Worm (Caenorhabditis elegans) whole organism, early embryonic: Measurements from ENCODE around the gene dss-1.

Experiments used
- B0310.2 ChIP-seq: sonication (generic microtip); optimal IDR thresholded peaks from 2 replicates; lab custom pipeline; 2016; ENCODE audit warnings: mild to moderate bottlenecking, missing genetic modification characterization, missing compliant biosample characterization
- F13C5.2 ChIP-seq: sonication (generic microtip); optimal IDR thresholded peaks from 2 replicates; lab custom pipeline; 2017; ENCODE audit warnings: mild to moderate bottlenecking, missing genetic modification characterization, inconsistent platforms, missing compliant biosample characterization
- aly-1 ChIP-seq: sonication (generic microtip); optimal IDR thresholded peaks from 2 replicates; lab custom pipeline; 2016; ENCODE audit warnings: missing genetic modification characterization, missing compliant biosample characterization
- ama-1 ChIP-seq: fragments of 150-350 bp; optimal IDR thresholded peaks from 2 replicates; lab custom pipeline; 2014
- ceh-13 ChIP-seq: fragments of 200-800 bp; sonication (Bioruptor generic); optimal IDR thresholded peaks from 2 replicates; lab custom pipeline; 2018; ENCODE audit warnings: mild to moderate bottlenecking, missing genetic modification characterization, missing compliant biosample characterization
- ceh-36 ChIP-seq: sonication (generic microtip); optimal IDR thresholded peaks from 2 replicates; lab custom pipeline; 2016; ENCODE audit warnings: missing genetic modification characterization, inconsistent platforms, missing compliant biosample characterization
- ets-7 ChIP-seq: sonication (generic microtip); optimal IDR thresholded peaks from 2 replicates; lab custom pipeline; 2016; ENCODE audit warnings: missing genotype, missing genetic modification characterization, missing compliant biosample characterization
- flt-1 ChIP-seq: fragments of 200-800 bp; sonication (Bioruptor generic); IDR thresholded peaks from 2 replicates; pipeline ENCODE4 v1.3.6; 2022; ENCODE audit warnings: missing genetic modification characterization, missing compliant biosample characterization
- hmbx-1 ChIP-seq: sonication (generic microtip); optimal IDR thresholded peaks from 2 replicates; lab custom pipeline; 2016; ENCODE audit warnings: mild to moderate bottlenecking, missing genetic modification characterization, missing compliant biosample characterization
- hmg-4 ChIP-seq: fragments of 200-800 bp; sonication (Bioruptor generic); optimal IDR thresholded peaks from 2 replicates; lab custom pipeline; 2018; ENCODE audit warnings: mild to moderate bottlenecking, missing genetic modification characterization, missing compliant biosample characterization
- hnd-1 ChIP-seq: sonication (generic microtip); optimal IDR thresholded peaks from 2 replicates; lab custom pipeline; 2016; ENCODE audit warnings: missing genetic modification characterization, missing compliant biosample characterization
- pes-1 ChIP-seq: fragments of 200-800 bp; sonication (Bioruptor generic); IDR thresholded peaks from 2 replicates; pipeline ENCODE4 v1.3.6; 2022; ENCODE audit warnings: missing genetic modification reagents, missing genetic modification characterization, missing compliant biosample characterization
- scrt-1 ChIP-seq: fragments of 200-800 bp; sonication (Bioruptor generic); IDR thresholded peaks from 2 replicates; pipeline ENCODE4 v1.3.6; 2022; ENCODE audit warnings: missing genetic modification characterization, missing compliant biosample characterization
- sea-1 ChIP-seq: fragments of 200-800 bp; sonication (Bioruptor generic); conservative IDR thresholded peaks from 2 replicates; pipeline ENCODE4 v1.3.6; 2022; ENCODE audit warnings: missing genetic modification characterization, missing compliant biosample characterization
- tbx-11 ChIP-seq: fragments of 200-800 bp; sonication (Bioruptor generic); IDR thresholded peaks from 2 replicates; pipeline ENCODE4 v1.3.6; 2022; ENCODE audit warnings: missing genetic modification characterization, missing compliant biosample characterization
- tbx-37 ChIP-seq: fragments of 200-800 bp; sonication (Bioruptor generic); conservative IDR thresholded peaks from 2 replicates; pipeline ENCODE4 v1.3.6; 2022; ENCODE audit warnings: missing genetic modification reagents, missing genetic modification characterization, missing compliant biosample characterization
- tra-4 ChIP-seq: sonication (generic microtip); optimal IDR thresholded peaks from 2 replicates; lab custom pipeline; 2017; ENCODE audit warnings: missing genetic modification characterization, missing compliant biosample characterization

Gene dss-1

DNA sequence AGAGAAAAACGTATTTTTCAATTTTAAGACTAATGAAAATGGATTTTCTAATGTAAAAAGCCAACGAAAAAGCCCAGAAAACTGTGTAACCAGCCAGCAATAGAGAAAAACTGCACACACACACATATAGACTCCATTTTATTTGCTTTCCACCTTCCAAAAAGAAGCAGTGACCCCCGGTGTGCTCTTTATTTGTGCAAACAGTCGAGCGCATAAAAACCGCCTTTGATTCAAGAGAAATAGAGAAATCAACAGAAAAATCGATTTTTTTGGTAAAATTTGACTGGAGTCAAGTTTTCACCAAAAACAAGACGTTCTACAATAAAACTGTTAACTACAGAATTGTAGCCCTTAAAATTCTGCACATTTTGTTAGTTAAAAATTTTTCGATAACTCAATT lies 32.5 kb upstream of the dss-1 start:
- TF ChIP-seq ama-1 (lab: Kevin White, UChicago), result no peak
- TF ChIP-seq B0310.2, result no peak
- no peak for TF ChIP-seq pes-1 (GFP tag; lab: Robert Waterston, UW)
- TF ChIP-seq ets-7 (tag; lab: Kevin White, UChicago), result no peak
- no peak for TF ChIP-seq scrt-1 (GFP tag; lab: Robert Waterston, UW)
- TF ChIP-seq ceh-36 (tag; lab: Kevin White, UChicago), result no peak
- no peak for TF ChIP-seq aly-1
- no peak for TF ChIP-seq tra-4
- no peak for TF ChIP-seq hnd-1
- no peak for TF ChIP-seq tbx-37 (GFP tag; lab: Robert Waterston, UW)
- TF ChIP-seq tbx-11 (GFP tag; lab: Robert Waterston, UW), result no peak
- no peak for TF ChIP-seq flt-1 (GFP tag; lab: Robert Waterston, UW)
- TF ChIP-seq ceh-13, result no peak
- TF ChIP-seq F13C5.2, result no peak
- no peak for TF ChIP-seq sea-1 (GFP tag; lab: Robert Waterston, UW)
- no peak for TF ChIP-seq hmbx-1
- no peak for TF ChIP-seq hmg-4

DNA sequence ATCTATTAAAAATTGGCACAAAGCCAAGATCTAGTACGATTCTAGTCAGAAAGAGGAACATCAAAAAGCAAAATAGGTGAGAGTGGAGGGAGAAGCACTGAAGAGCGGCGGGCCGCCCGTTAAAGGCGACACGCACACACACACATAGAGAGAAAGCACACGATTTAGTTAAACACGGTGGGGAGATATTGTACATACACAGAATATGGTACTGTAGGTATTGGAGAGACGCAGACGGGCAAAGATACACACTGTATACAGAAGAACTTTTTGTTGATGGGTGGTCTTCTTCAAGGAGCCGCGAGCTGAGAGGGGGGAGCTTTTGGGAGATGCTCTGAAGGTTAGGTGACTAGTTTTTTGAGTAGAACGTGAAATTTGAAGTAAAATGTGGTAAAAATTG lies 30.2 kb upstream of the dss-1 start:
- no peak for TF ChIP-seq tbx-11 (GFP tag; lab: Robert Waterston, UW)

DNA sequence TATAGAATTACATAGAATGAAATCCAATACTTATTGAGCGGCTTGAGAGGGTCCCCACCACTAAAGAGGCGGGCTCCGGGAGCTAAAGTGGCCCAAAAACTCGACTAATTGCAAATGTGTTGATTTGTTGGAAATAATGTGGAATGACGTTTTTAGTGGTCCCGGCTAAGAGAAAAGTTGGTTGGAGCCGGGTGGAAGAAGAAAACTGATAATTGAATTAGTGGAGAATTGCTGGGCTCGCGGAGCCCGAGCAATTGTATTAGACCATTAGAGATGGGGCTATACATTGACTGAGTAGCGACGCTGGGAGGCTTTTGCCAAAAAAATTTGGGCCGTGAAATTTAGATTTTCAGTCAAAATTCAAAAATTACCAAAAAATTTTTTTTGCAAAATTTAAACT lies 29.5 kb upstream of the dss-1 start:
- TF ChIP-seq ceh-13 (no peak), ama-1 (lab: Kevin White, UChicago) (no peak), sea-1 (GFP tag; lab: Robert Waterston, UW) (no peak), tbx-37 (GFP tag; lab: Robert Waterston, UW) (no peak), scrt-1 (GFP tag; lab: Robert Waterston, UW) (no peak), hmbx-1 (no peak), B0310.2 (no peak), ceh-36 (tag; lab: Kevin White, UChicago) (no peak)

DNA sequence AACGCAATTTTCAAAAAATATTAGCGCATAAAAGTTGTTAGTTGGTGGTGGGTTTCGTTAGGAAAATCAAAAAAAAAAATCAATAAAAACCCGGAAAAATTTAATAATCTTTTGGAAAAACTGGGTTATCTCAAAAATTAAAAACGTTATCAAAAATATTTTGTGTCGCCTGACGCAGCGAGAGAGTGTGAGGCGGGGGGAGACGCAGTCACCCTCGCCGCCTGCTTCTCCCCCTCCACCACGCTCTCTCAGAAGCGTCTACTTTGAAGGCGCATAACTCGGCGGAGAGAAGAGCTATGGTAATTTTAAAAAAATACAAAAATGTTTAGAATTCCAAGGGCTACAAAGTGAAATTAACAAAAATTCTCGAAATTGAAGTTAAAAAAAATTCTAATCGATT lies 29.0 kb upstream of the dss-1 start:
- TF ChIP-seq hnd-1 (no peak), hmbx-1 (no peak), ets-7 (tag; lab: Kevin White, UChicago) (no peak), tbx-37 (GFP tag; lab: Robert Waterston, UW) (no peak), tbx-11 (GFP tag; lab: Robert Waterston, UW) (no peak), flt-1 (GFP tag; lab: Robert Waterston, UW) (no peak), ceh-36 (tag; lab: Kevin White, UChicago) (no peak), F13C5.2 (no peak), sea-1 (GFP tag; lab: Robert Waterston, UW) (no peak), hmg-4 (no peak), ama-1 (lab: Kevin White, UChicago) (no peak), pes-1 (GFP tag; lab: Robert Waterston, UW) (no peak), tra-4 (no peak), B0310.2 (no peak), ceh-13 (no peak), aly-1 (no peak), scrt-1 (GFP tag; lab: Robert Waterston, UW) (no peak)

DNA sequence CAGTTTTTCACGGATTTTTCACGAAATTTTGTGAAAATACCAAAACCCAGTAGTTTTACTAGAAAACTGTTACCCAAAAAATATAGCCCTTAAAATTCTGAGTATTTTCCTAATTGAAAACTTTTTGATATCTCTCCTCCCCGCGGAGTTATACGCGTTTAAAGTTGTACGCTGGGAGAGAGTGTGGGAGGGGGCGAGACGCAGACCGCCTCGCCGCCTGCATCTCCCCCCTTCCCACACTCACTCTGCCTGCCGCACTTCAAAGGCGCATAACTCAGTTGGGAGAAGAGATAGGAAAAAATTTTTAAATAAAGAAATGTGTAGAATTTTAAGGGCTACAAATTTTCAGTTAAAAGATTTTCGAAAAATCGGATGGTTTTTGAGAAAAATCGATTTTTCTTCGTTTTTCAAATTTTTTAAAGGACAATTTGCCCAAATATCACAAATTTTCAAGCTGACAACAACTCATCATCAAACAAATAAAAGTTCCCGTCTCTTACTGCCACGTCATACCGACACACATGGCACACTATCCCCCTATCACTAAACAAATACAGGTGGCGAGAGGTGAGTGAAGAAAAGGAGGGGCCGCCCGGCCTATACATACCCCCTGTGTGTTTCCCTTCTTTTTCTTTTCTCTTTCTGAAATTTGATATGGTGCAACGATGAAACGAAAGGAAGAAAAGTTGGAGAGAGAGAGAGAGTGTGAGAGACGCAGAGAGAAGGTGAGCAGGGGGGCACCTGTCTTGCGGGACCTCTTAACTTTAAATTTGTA lies 27.4 kb upstream of the dss-1 start:
- TF ChIP-seq tbx-11 (GFP tag; lab: Robert Waterston, UW) (no peak), tra-4 (no peak), aly-1 (no peak), ets-7 (tag; lab: Kevin White, UChicago) (no peak), ceh-13 (no peak), hnd-1 (no peak), ceh-36 (tag; lab: Kevin White, UChicago) (no peak), ama-1 (lab: Kevin White, UChicago) (no peak), F13C5.2 (no peak), hmg-4 (no peak), tbx-37 (GFP tag; lab: Robert Waterston, UW) (no peak), hmbx-1 (no peak), flt-1 (GFP tag; lab: Robert Waterston, UW) (no peak), pes-1 (GFP tag; lab: Robert Waterston, UW) (no peak), scrt-1 (GFP tag; lab: Robert Waterston, UW) (no peak), sea-1 (GFP tag; lab: Robert Waterston, UW) (no peak), B0310.2 (no peak)

DNA sequence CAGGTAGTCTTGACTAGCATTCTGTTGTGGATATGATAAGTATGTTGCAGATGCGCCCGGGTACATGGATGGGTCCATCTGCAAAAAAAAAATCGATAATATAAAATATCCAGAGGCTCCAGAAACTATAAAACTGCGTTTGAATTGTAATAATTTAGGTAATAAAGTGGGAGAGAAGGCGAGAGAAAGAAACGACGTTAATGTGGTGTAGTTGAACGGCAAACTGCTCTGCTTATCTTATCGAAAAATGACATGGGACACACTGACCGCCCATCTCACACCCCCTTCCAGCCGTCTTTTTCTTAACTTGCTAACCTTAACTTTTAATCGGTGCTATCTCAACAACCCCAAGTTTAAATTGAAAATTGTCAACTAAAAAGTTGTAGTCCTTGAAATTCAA lies 25.9 kb upstream of the dss-1 start:
- no peak for TF ChIP-seq hmg-4
- no peak for TF ChIP-seq scrt-1 (GFP tag; lab: Robert Waterston, UW)

DNA sequence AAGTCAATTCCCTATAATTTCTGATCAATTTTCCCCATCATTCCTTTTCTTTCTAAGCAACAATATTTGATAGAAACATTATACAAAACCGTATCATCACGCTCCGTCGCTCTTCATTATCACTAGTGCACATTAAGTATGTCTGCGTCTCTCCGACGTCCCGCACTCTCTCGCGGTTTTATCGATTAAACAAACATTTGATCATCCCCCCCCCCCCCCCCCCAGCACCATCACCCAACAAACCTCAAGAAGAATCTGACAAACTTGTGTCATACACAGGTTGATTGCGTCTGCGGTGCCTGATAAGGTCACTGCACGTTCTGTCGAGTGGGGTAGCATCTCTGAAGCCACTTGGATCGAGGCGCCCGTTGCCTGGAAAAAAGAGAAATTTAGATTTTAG lies 23.9 kb upstream of the dss-1 start:
- TF ChIP-seq F13C5.2, result no peak
- TF ChIP-seq tra-4, result no peak
- TF ChIP-seq ama-1 (lab: Kevin White, UChicago), result no peak
- TF ChIP-seq hmbx-1, result no peak
- TF ChIP-seq flt-1 (GFP tag; lab: Robert Waterston, UW), result no peak
- TF ChIP-seq hmg-4, result no peak
- TF ChIP-seq scrt-1 (GFP tag; lab: Robert Waterston, UW), result no peak
- no peak for TF ChIP-seq hnd-1
- no peak for TF ChIP-seq B0310.2
- TF ChIP-seq aly-1, result no peak

DNA sequence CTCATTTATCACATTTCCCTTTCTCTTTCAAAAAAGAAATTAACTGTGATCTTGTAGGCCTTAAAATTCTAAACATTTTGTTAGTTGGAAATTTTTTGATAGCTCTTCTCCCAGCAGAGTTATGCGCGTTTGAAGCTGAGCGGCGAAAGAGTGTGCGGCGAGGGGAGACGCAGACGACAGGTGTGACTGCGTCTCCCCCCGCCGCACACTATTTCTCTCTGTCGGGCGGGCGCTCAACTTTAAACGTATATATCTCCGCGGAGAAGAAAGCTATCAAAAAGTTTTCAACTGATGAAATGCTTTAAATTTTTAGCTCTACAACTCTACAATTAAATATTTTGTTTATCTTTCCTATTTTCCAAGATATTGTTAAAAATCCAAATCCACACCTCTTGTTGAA lies 22.9 kb upstream of the dss-1 start:
- TF ChIP-seq tbx-11 (GFP tag; lab: Robert Waterston, UW) (no peak), ceh-36 (tag; lab: Kevin White, UChicago) (no peak), ets-7 (tag; lab: Kevin White, UChicago) (no peak), tbx-37 (GFP tag; lab: Robert Waterston, UW) (no peak), ama-1 (lab: Kevin White, UChicago) (no peak), pes-1 (GFP tag; lab: Robert Waterston, UW) (no peak), sea-1 (GFP tag; lab: Robert Waterston, UW) (no peak)
